Worm (Caenorhabditis elegans) whole organism, L4/young adult: ENCODE measurements around the gene srj-23.

Source experiments
- W03F9.2 ChIP-seq: fragments of 150-350 bp; optimal IDR thresholded peaks from 2 replicates; lab custom pipeline; 2014; ENCODE audit warnings: missing biosample characterization, missing genetic modification characterization
- dao-5 ChIP-seq: sonication (generic microtip); optimal IDR thresholded peaks from 2 replicates; lab custom pipeline; 2016; ENCODE audit warnings: missing genotype, missing genetic modification characterization, moderate library complexity, missing compliant biosample characterization
- him-1 ChIP-seq: sonication (generic microtip); optimal IDR thresholded peaks from 2 replicates; lab custom pipeline; 2016; ENCODE audit warnings: missing genotype, missing genetic modification reagents, missing genetic modification characterization, missing compliant biosample characterization

DNA sequence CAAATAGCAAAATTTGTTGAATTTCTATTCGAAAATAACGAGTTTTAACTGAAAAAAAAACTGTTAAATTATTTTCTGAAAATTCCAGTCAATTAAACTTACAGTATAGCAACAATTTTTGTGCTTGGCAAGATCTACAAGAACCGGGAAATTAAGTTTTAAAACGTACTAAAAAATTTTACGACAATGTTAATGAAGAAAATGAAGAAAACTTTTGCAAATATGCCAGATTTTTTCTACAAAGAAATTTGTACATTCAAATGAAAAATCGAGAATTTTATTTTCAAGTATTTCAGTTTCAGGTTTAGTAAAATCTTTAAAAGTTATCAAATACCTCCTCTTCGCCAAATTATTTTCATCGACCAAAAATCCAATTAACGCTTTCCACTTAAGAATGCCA lies 9.4 kb upstream of the srj-23 start, which contains the start of gene cnc-11:
- TF ChIP-seq W03F9.2 (tag; lab: Kevin White, UChicago): no peak
- no peak for TF ChIP-seq him-1 (tag; lab: Kevin White, UChicago)
- no peak for TF ChIP-seq dao-5 (tag; lab: Kevin White, UChicago)
